In the genomic region with DNA sequence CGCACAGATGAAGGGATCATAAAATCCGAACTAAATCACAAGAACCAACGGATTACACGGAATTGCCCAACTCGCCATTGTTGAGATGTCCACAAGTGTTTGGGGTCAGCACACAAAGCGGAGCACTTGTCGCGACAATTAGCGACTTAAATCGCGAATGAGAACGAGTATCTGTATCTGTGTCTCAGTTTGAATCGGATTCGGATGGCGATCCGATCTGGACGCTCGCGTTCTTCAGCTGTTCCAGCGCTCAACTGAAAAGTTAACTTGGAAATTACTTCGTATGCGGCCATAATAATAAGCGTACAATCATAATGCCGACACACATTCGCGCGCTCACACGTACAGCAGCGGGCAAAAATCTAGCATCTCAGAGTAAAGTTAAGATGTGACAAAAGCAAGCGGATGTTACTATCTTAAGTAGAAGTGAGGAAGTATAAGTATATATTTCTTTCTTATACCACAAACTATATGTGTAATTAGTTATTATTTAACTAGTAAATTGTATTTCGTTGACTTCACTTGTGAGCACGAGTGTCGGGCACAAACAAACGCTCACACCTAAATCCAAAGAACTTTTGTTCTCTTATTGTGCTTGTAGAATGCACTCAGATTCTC, we compare ENCODE assay signal across 1 fruit fly cellular context.
TF ChIP-seq lines count a peak whose summit lies in the region.

A gene (minus strand): TSS at position 259 of the 618 bp plus-strand sequence.

TF ChIP-seq in whole organism, embryonic, 481 proteins besides CTCF, POLR2A, EP300 and RAD21 (continued from another document and continues in another):
- TF ChIP-seq CG7357 (GFP tag; IDR thresholded peaks at IDR 0.05; lab: Robert Waterston, UW) = peak; percentile 73
- TF ChIP-seq dimm (GFP tag; IDR thresholded peaks at IDR 0.05; lab: Robert Waterston, UW) = peak; percentile 69
- peak in 1 of 2 experiments; percentile 15 for TF ChIP-seq Trl (optimal IDR thresholded peaks at IDR 0.05; lab: Kevin White, UChicago)
- peak; percentile 25 for TF ChIP-seq Trl (GFP tag; optimal IDR thresholded peaks at IDR 0.05; lab: Kevin White, UChicago)
- peak; percentile 90 for TF ChIP-seq CG5245 (GFP tag; optimal IDR thresholded peaks at IDR 0.05; lab: Kevin White, UChicago)
- TF ChIP-seq D19A (tag; optimal IDR thresholded peaks at IDR 0.05; lab: Kevin White, UChicago) = peak; percentile 87
- TF ChIP-seq CG10366 (GFP tag; IDR thresholded peaks at IDR 0.05; lab: Robert Waterston, UW) = peak; percentile 88
- TF ChIP-seq vnd (GFP tag; IDR thresholded peaks at IDR 0.05; lab: Robert Waterston, UW; ENCODE audit: partially characterized antibody) = no peak
- peak; percentile 61 for TF ChIP-seq ems (GFP tag; optimal IDR thresholded peaks at IDR 0.05; lab: Kevin White, UChicago)
- no peak for TF ChIP-seq CG14860 (GFP tag; IDR thresholded peaks at IDR 0.05; lab: Robert Waterston, UW; ENCODE audit: partially characterized antibody)
- TF ChIP-seq dysf (GFP tag; IDR thresholded peaks at IDR 0.05; lab: Robert Waterston, UW) = peak; percentile 89
- TF ChIP-seq Spps (tag; optimal IDR thresholded peaks at IDR 0.05; lab: Kevin White, UChicago) = peak; percentile 69
- no peak for TF ChIP-seq lov (optimal IDR thresholded peaks at IDR 0.05; lab: Kevin White, UChicago)
- peak; percentile 76; the same call in 1 of the 3 replicates for TF ChIP-seq lov (GFP tag; IDR thresholded peaks at IDR 0.05; lab: Robert Waterston, UW)
- no peak for TF ChIP-seq nerfin-2 (GFP tag; IDR thresholded peaks at IDR 0.05; lab: Robert Waterston, UW; ENCODE audit: partially characterized antibody)
- peak; percentile 60 for TF ChIP-seq pnt (GFP tag; optimal IDR thresholded peaks at IDR 0.05; lab: Kevin White, UChicago)
- peak; percentile 50 for TF ChIP-seq Bdp1 (GFP tag; optimal IDR thresholded peaks at IDR 0.05; lab: Kevin White, UChicago)
- peak; percentile 80 for TF ChIP-seq CG3281 (GFP tag; optimal IDR thresholded peaks at IDR 0.05; lab: Kevin White, UChicago)
- TF ChIP-seq tx (GFP tag; optimal IDR thresholded peaks at IDR 0.05; lab: Kevin White, UChicago) = peak; percentile 39
- peak; percentile 85 for TF ChIP-seq CG2120 (GFP tag; optimal IDR thresholded peaks at IDR 0.05; lab: Kevin White, UChicago)
- TF ChIP-seq gt (GFP tag; IDR thresholded peaks at IDR 0.05; lab: Robert Waterston, UW) = no peak
- TF ChIP-seq Lhr (GFP tag; optimal IDR thresholded peaks at IDR 0.05; lab: Kevin White, UChicago) = peak; percentile 66
- TF ChIP-seq aop (GFP tag; IDR thresholded peaks at IDR 0.05; lab: Robert Waterston, UW) = 0 out of 2 replicates have a peak, but pooled peaks have one; percentile 39
- peak; percentile 82 for TF ChIP-seq CG3407 (GFP tag; optimal IDR thresholded peaks at IDR 0.05; lab: Kevin White, UChicago)
- peak; percentile 95 for TF ChIP-seq CG10654 (GFP tag; optimal IDR thresholded peaks at IDR 0.05; lab: Kevin White, UChicago)
- no peak for TF ChIP-seq Bgb (GFP tag; IDR thresholded peaks at IDR 0.05; lab: Robert Waterston, UW; ENCODE audit: partially characterized antibody)
- no peak for TF ChIP-seq Dp (GFP tag; optimal IDR thresholded peaks at IDR 0.05; lab: Kevin White, UChicago)
- TF ChIP-seq grau (tag; optimal IDR thresholded peaks at IDR 0.05; lab: Kevin White, UChicago) = peak; percentile 88
- TF ChIP-seq CG30020 (tag; optimal IDR thresholded peaks at IDR 0.05; lab: Kevin White, UChicago) = peak; percentile 32
- peak; percentile 90 for TF ChIP-seq salm (tag; optimal IDR thresholded peaks at IDR 0.05; lab: Kevin White, UChicago)
- no peak for TF ChIP-seq Fer2 (tag; optimal IDR thresholded peaks at IDR 0.05; lab: Kevin White, UChicago)
- TF ChIP-seq CG4360 (GFP tag; IDR thresholded peaks at IDR 0.05; lab: Robert Waterston, UW) = 0 out of 2 replicates have a peak, but pooled peaks have one; percentile 42
- peak; percentile 90 for TF ChIP-seq stc (GFP tag; IDR thresholded peaks at IDR 0.05; lab: Robert Waterston, UW)
- TF ChIP-seq CG3838 (GFP tag; optimal IDR thresholded peaks at IDR 0.05; lab: Kevin White, UChicago) = peak; percentile 57
- peak; percentile 57 for TF ChIP-seq CG31224 (GFP tag; IDR thresholded peaks at IDR 0.05; lab: Robert Waterston, UW)
- TF ChIP-seq Camta (GFP tag; optimal IDR thresholded peaks at IDR 0.05; lab: Kevin White, UChicago) = peak; percentile 49
- peak; percentile 77 for TF ChIP-seq CG32772 (GFP tag; IDR thresholded peaks at IDR 0.05; lab: Robert Waterston, UW)
- TF ChIP-seq Nf-YB (GFP tag; optimal IDR thresholded peaks at IDR 0.05; lab: Kevin White, UChicago) = peak; percentile 73
- peak; percentile 51; the same call in 1 of the 2 replicates for TF ChIP-seq cas (GFP tag; IDR thresholded peaks at IDR 0.05; lab: Robert Waterston, UW)
- no peak for TF ChIP-seq CG14965 (GFP tag; optimal IDR thresholded peaks at IDR 0.05; lab: Kevin White, UChicago; ENCODE audit: borderline replicate concordance)
- peak; percentile 86 for TF ChIP-seq HmgZ (tag; optimal IDR thresholded peaks at IDR 0.05; lab: Kevin White, UChicago)
- TF ChIP-seq CG10209 (GFP tag; optimal IDR thresholded peaks at IDR 0.05; lab: Kevin White, UChicago) = peak; percentile 88
- TF ChIP-seq tap (tag; optimal IDR thresholded peaks at IDR 0.05; lab: Kevin White, UChicago) = peak; percentile 90
- TF ChIP-seq Sin3A (optimal IDR thresholded peaks at IDR 0.05; lab: Kevin White, UChicago) = no peak
- peak; percentile 91 for TF ChIP-seq zfh1 (GFP tag; IDR thresholded peaks at IDR 0.05; lab: Robert Waterston, UW)
- TF ChIP-seq sim (GFP tag; IDR thresholded peaks at IDR 0.05; lab: Robert Waterston, UW) = peak; percentile 85
- TF ChIP-seq esg (GFP tag; conservative IDR thresholded peaks at IDR 0.05; lab: Robert Waterston, UW) = peak; percentile 84
- TF ChIP-seq NK7.1 (GFP tag; optimal IDR thresholded peaks at IDR 0.05; lab: Kevin White, UChicago) = peak; percentile 54
- peak; percentile 88 for TF ChIP-seq CG18262 (tag; optimal IDR thresholded peaks at IDR 0.05; lab: Kevin White, UChicago)
- TF ChIP-seq B-H1 (GFP tag; IDR thresholded peaks at IDR 0.05; lab: Robert Waterston, UW) = peak; percentile 85
- TF ChIP-seq mam (GFP tag; optimal IDR thresholded peaks at IDR 0.05; lab: Kevin White, UChicago) = peak; percentile 72
- peak; percentile 23; the same call in 1 of the 2 replicates for TF ChIP-seq klu (GFP tag; IDR thresholded peaks at IDR 0.05; lab: Robert Waterston, UW)
- peak; percentile 41 for TF ChIP-seq nom (GFP tag; optimal IDR thresholded peaks at IDR 0.05; lab: Kevin White, UChicago)
- peak; percentile 50; the same call in 1 of the 2 replicates for TF ChIP-seq dati (GFP tag; IDR thresholded peaks at IDR 0.05; lab: Robert Waterston, UW)
- TF ChIP-seq CG6791 (GFP tag; IDR thresholded peaks at IDR 0.05; lab: Robert Waterston, UW; ENCODE audit: partially characterized antibody) = no peak
- no peak for TF ChIP-seq inv (GFP tag; IDR thresholded peaks at IDR 0.05; lab: Robert Waterston, UW; ENCODE audit: partially characterized antibody)
- TF ChIP-seq CG9215 (GFP tag; IDR thresholded peaks at IDR 0.05; lab: Robert Waterston, UW) = peak; percentile 46; the same call in 1 of the 2 replicates
- TF ChIP-seq fd64A (GFP tag; optimal IDR thresholded peaks at IDR 0.05; lab: Kevin White, UChicago) = peak; percentile 68
- peak; percentile 81 for TF ChIP-seq Aef1 (GFP tag; IDR thresholded peaks at IDR 0.05; lab: Robert Waterston, UW)
- TF ChIP-seq kah (GFP tag; optimal IDR thresholded peaks at IDR 0.05; lab: Kevin White, UChicago) = peak; percentile 66
- peak; percentile 88 for TF ChIP-seq lilli (GFP tag; optimal IDR thresholded peaks at IDR 0.05; lab: Kevin White, UChicago)
- peak; percentile 87 for TF ChIP-seq CG2875 (GFP tag; optimal IDR thresholded peaks at IDR 0.05; lab: Kevin White, UChicago)
- TF ChIP-seq btn (GFP tag; optimal IDR thresholded peaks at IDR 0.05; lab: Kevin White, UChicago) = peak; percentile 64
- peak; percentile 96 for TF ChIP-seq CG1603 (tag; optimal IDR thresholded peaks at IDR 0.05; lab: Kevin White, UChicago)
- TF ChIP-seq CG13624 (GFP tag; optimal IDR thresholded peaks at IDR 0.05; lab: Kevin White, UChicago) = peak; percentile 8
- TF ChIP-seq ttk (GFP tag; IDR thresholded peaks at IDR 0.05; lab: Robert Waterston, UW) = peak; percentile 80
- no peak for TF ChIP-seq Kr (GFP tag; optimal IDR thresholded peaks at IDR 0.05; lab: Kevin White, UChicago)
- TF ChIP-seq pita (GFP tag; optimal IDR thresholded peaks at IDR 0.05; lab: Kevin White, UChicago) = no peak
- TF ChIP-seq CG11696 (GFP tag; IDR thresholded peaks at IDR 0.05; lab: Robert Waterston, UW) = peak; percentile 98
- TF ChIP-seq odd (GFP tag; optimal IDR thresholded peaks at IDR 0.05; lab: Kevin White, UChicago) = peak; percentile 89
- peak; percentile 37 for TF ChIP-seq Sry-β (GFP tag; optimal IDR thresholded peaks at IDR 0.05; lab: Kevin White, UChicago)
- peak; percentile 64 for TF ChIP-seq CG7372 (GFP tag; IDR thresholded peaks at IDR 0.05; lab: Robert Waterston, UW)
- TF ChIP-seq CG18011 (GFP tag; optimal IDR thresholded peaks at IDR 0.05; lab: Kevin White, UChicago) = peak; percentile 73
- peak; percentile 91 for TF ChIP-seq Asciz (GFP tag; optimal IDR thresholded peaks at IDR 0.05; lab: Kevin White, UChicago)
- peak; percentile 62 for TF ChIP-seq Jarid2 (GFP tag; optimal IDR thresholded peaks at IDR 0.05; lab: Kevin White, UChicago)
- peak; percentile 11 for TF ChIP-seq cg (GFP tag; optimal IDR thresholded peaks at IDR 0.05; lab: Kevin White, UChicago)
- no peak for TF ChIP-seq p53 (GFP tag; optimal IDR thresholded peaks at IDR 0.05; lab: Kevin White, UChicago)
- peak; percentile 53 for TF ChIP-seq Atf3 (GFP tag; optimal IDR thresholded peaks at IDR 0.05; lab: Kevin White, UChicago)
- TF ChIP-seq CG4820 (GFP tag; optimal IDR thresholded peaks at IDR 0.05; lab: Kevin White, UChicago) = peak; percentile 87
- TF ChIP-seq bsh (GFP tag; optimal IDR thresholded peaks at IDR 0.05; lab: Kevin White, UChicago) = peak; percentile 92 to 96
- TF ChIP-seq unpg (GFP tag; optimal IDR thresholded peaks at IDR 0.05; lab: Kevin White, UChicago) = peak; percentile 94
- TF ChIP-seq CG14014 (GFP tag; IDR thresholded peaks at IDR 0.05; lab: Robert Waterston, UW) = peak; percentile 84
- peak; percentile 13 for TF ChIP-seq mirr (GFP tag; optimal IDR thresholded peaks at IDR 0.05; lab: Kevin White, UChicago)
- TF ChIP-seq al (GFP tag; IDR thresholded peaks at IDR 0.05; lab: Robert Waterston, UW) = peak; percentile 37; the same call in 1 of the 2 replicates
- TF ChIP-seq CG43689 (GFP tag; IDR thresholded peaks at IDR 0.05; lab: Robert Waterston, UW) = 0 out of 2 replicates have a peak, but pooled peaks have one; percentile 18
- TF ChIP-seq ssp (GFP tag; IDR thresholded peaks at IDR 0.05; lab: Robert Waterston, UW) = peak; percentile 62
- TF ChIP-seq CG12391 (tag; optimal IDR thresholded peaks at IDR 0.05; lab: Kevin White, UChicago) = peak; percentile 92
- 0 out of 2 replicates have a peak, but pooled peaks have one; percentile 55 for TF ChIP-seq CG16779 (GFP tag; IDR thresholded peaks at IDR 0.05; lab: Robert Waterston, UW)
- TF ChIP-seq Drgx (GFP tag; IDR thresholded peaks at IDR 0.05; lab: Robert Waterston, UW) = peak; percentile 95
- TF ChIP-seq CG11085 (GFP tag; IDR thresholded peaks at IDR 0.05; lab: Robert Waterston, UW) = peak; percentile 60; the same call in 1 of the 2 replicates
- peak; percentile 89 for TF ChIP-seq az2 (GFP tag; optimal IDR thresholded peaks at IDR 0.05; lab: Kevin White, UChicago)
- no peak for TF ChIP-seq gfzf (GFP tag; optimal IDR thresholded peaks at IDR 0.05; lab: Kevin White, UChicago)
- TF ChIP-seq CG9932 (GFP tag; IDR thresholded peaks at IDR 0.05; lab: Robert Waterston, UW) = peak; percentile 68
- peak; percentile 65 for TF ChIP-seq CG17802 (tag; optimal IDR thresholded peaks at IDR 0.05; lab: Kevin White, UChicago)
- TF ChIP-seq tin (GFP tag; optimal IDR thresholded peaks at IDR 0.05; lab: Kevin White, UChicago) = peak; percentile 84
- 0 out of 3 replicates have a peak, but pooled peaks have one; percentile 53 for TF ChIP-seq CG3726 (GFP tag; IDR thresholded peaks at IDR 0.05; lab: Robert Waterston, UW)
- TF ChIP-seq cad (GFP tag; optimal IDR thresholded peaks at IDR 0.05; lab: Kevin White, UChicago) = no peak
- TF ChIP-seq CG9727 (GFP tag; optimal IDR thresholded peaks at IDR 0.05; lab: Kevin White, UChicago) = peak; percentile 84
- TF ChIP-seq CG1832 (GFP tag; optimal IDR thresholded peaks at IDR 0.05; lab: Kevin White, UChicago) = no peak
- TF ChIP-seq CG1233 (GFP tag; optimal IDR thresholded peaks at IDR 0.05; lab: Kevin White, UChicago) = peak; percentile 79
- TF ChIP-seq CG11504 (tag; optimal IDR thresholded peaks at IDR 0.05; lab: Kevin White, UChicago) = peak; percentile 93
- peak; percentile 62 for TF ChIP-seq HLH54F (GFP tag; optimal IDR thresholded peaks at IDR 0.05; lab: Kevin White, UChicago)
- TF ChIP-seq chif (GFP tag; optimal IDR thresholded peaks at IDR 0.05; lab: Kevin White, UChicago) = peak; percentile 80 to 82
- TF ChIP-seq lmd (GFP tag; IDR thresholded peaks at IDR 0.05; lab: Robert Waterston, UW) = peak; percentile 83
- peak; percentile 88 for TF ChIP-seq CG17385 (GFP tag; optimal IDR thresholded peaks at IDR 0.05; lab: Kevin White, UChicago)
- TF ChIP-seq ci (GFP tag; IDR thresholded peaks at IDR 0.05; lab: Robert Waterston, UW) = peak; percentile 96
- TF ChIP-seq maf-S (GFP tag; optimal IDR thresholded peaks at IDR 0.05; lab: Kevin White, UChicago) = peak; percentile 55
- peak; percentile 50; the same call in 1 of the 3 replicates for TF ChIP-seq jigr1 (GFP tag; IDR thresholded peaks at IDR 0.05; lab: Robert Waterston, UW)
- no peak for TF ChIP-seq hbn (GFP tag; IDR thresholded peaks at IDR 0.05; lab: Robert Waterston, UW; ENCODE audit: partially characterized antibody)
- peak; percentile 66 for TF ChIP-seq CG12104 (GFP tag; optimal IDR thresholded peaks at IDR 0.05; lab: Kevin White, UChicago)
- no peak for TF ChIP-seq hth (optimal IDR thresholded peaks at IDR 0.05; lab: Kevin White, UChicago)
- peak; percentile 23 for TF ChIP-seq sd (tag; optimal IDR thresholded peaks at IDR 0.05; lab: Kevin White, UChicago)
- peak; percentile 79; the same call in 1 of the 2 replicates for TF ChIP-seq CG32532 (GFP tag; IDR thresholded peaks at IDR 0.05; lab: Robert Waterston, UW)
- peak; percentile 12 for TF ChIP-seq CG3163 (GFP tag; optimal IDR thresholded peaks at IDR 0.05; lab: Kevin White, UChicago)
- peak; percentile 93 for TF ChIP-seq CG17328 (GFP tag; IDR thresholded peaks at IDR 0.05; lab: Robert Waterston, UW)
- peak; percentile 90 for TF ChIP-seq CG12219 (GFP tag; optimal IDR thresholded peaks at IDR 0.05; lab: Kevin White, UChicago)
- TF ChIP-seq CG18764 (GFP tag; optimal IDR thresholded peaks at IDR 0.05; lab: Kevin White, UChicago) = peak; percentile 67
- peak; percentile 83 for TF ChIP-seq CG2889 (GFP tag; IDR thresholded peaks at IDR 0.05; lab: Robert Waterston, UW)
- peak; percentile 11 for TF ChIP-seq vfl (GFP tag; optimal IDR thresholded peaks at IDR 0.05; lab: Kevin White, UChicago)
- TF ChIP-seq CG7271 (tag; optimal IDR thresholded peaks at IDR 0.05; lab: Kevin White, UChicago) = peak; percentile 26
